Fruit fly (Drosophila melanogaster): ENCODE results near the gene trr.

DNA sequence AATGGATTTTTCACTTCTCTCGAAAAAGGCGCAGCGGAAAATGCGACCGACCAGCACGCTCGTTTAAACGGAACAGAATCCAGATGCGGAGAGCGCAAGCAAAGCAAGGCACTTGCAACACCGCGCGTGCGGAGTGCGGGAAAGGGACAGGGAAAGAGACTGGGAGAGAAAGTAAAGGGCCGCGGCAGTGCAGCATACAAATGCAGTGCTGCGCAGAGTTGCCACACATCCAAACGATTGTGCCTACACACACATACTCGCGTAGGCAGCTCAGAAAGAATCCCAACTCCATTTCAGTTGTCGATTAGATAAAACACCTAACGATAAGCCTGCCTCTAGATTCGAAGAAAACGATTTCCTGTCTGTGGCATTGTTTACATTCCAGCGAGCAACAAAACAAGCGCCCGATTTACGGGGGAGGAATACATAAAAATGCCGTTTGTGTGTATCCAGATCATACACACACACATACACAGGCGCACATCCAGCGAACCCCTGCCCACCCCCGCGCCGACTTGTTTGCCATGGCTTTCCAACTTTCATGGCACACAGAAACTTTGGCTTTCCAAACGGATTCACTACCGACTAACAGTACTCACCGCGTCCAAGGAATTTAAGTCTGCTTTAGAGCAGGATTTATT is 9.8 kb upstream of the trr start:
- TF ChIP-seq insv (optimal IDR thresholded peaks at IDR 0.05) (no peak), h (optimal IDR thresholded peaks at IDR 0.05) (no peak), ttk (optimal IDR thresholded peaks at IDR 0.05) (no peak), Myc (optimal IDR thresholded peaks at IDR 0.05) (no peak)

Measured in Kc167 (cell line).